Fruit fly (Drosophila melanogaster): Measurements from ENCODE around the gene CG17378.

CG17378 gene

DNA sequence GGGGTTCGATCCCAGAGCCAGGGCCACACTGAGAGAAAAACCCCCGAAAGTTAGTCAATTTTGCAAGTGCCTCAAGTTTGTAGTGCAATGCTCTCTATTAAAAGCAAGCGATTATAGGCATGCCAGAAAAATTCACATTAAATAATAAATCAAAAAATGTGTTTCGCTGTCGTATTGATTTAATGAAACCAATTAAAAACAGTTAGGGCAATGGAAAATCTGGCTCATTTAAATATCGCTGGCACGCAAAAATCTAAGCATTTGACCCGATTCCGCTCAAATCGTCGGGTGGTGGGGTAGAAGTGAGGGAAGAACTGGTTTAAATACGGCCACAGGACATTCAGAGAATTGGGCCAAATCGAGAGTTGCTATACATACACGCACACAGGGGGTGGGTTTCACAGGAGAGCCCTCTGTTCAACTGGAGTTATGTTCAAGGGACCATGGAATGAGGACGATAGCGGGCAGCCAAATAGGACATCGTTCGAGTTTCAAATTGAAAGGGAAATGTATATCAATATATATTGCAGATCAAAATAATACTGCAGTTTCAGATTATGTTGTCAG is 21.2 kb downstream of the CG17378 start (continued):
- peak; percentile 55 for TF ChIP-seq CG4707 (GFP tag; optimal IDR thresholded peaks at IDR 0.05)
- TF ChIP-seq fru (optimal IDR thresholded peaks at IDR 0.05), result no peak
- no peak for TF ChIP-seq toy (GFP tag; IDR thresholded peaks at IDR 0.05)
- TF ChIP-seq CG11696 (GFP tag; IDR thresholded peaks at IDR 0.05), result peak; percentile 97
- TF ChIP-seq ind (GFP tag; optimal IDR thresholded peaks at IDR 0.05), result peak; percentile 30
- no peak for TF ChIP-seq YL-1 (GFP tag; optimal IDR thresholded peaks at IDR 0.05)
- no peak for TF ChIP-seq CG16813 (GFP tag; IDR thresholded peaks at IDR 0.05; ENCODE audit: partially characterized antibody)
- no peak for TF ChIP-seq Dref (GFP tag; IDR thresholded peaks at IDR 0.05)
- TF ChIP-seq CG18476 (GFP tag; optimal IDR thresholded peaks at IDR 0.05), result no peak
- no peak for TF ChIP-seq hkb (optimal IDR thresholded peaks at IDR 0.05)
- TF ChIP-seq hkb (GFP tag; IDR thresholded peaks at IDR 0.05), result no peak
- no peak for TF ChIP-seq bbx (GFP tag; IDR thresholded peaks at IDR 0.05; ENCODE audit: partially characterized antibody)
- TF ChIP-seq Six4 (GFP tag; optimal IDR thresholded peaks at IDR 0.05), result no peak
- TF ChIP-seq dan (GFP tag; IDR thresholded peaks at IDR 0.05), result no peak
- TF ChIP-seq jing (GFP tag; optimal IDR thresholded peaks at IDR 0.05), result no peak
- TF ChIP-seq ac (GFP tag; optimal IDR thresholded peaks at IDR 0.05), result peak; percentile 10
- no peak for TF ChIP-seq Elba2 (GFP tag; optimal IDR thresholded peaks at IDR 0.05)
- TF ChIP-seq CG9876 (GFP tag; optimal IDR thresholded peaks at IDR 0.05), result no peak
- TF ChIP-seq CG10366 (GFP tag; IDR thresholded peaks at IDR 0.05), result peak; percentile 19; the same call in 1 of the 2 replicates
- TF ChIP-seq Poxn (GFP tag; IDR thresholded peaks at IDR 0.05), result no peak
- TF ChIP-seq NC2β (GFP tag; optimal IDR thresholded peaks at IDR 0.05), result no peak
- TF ChIP-seq ttk (GFP tag; IDR thresholded peaks at IDR 0.05), result 0 out of 2 replicates have a peak, but pooled peaks have one; percentile 18
- peak; percentile 24 for TF ChIP-seq Side (GFP tag; optimal IDR thresholded peaks at IDR 0.05)
- TF ChIP-seq Doc3 (GFP tag; IDR thresholded peaks at IDR 0.05; ENCODE audit: partially characterized antibody), result no peak
- TF ChIP-seq Hr51 (GFP tag; optimal IDR thresholded peaks at IDR 0.05), result peak in 1 of 2 experiments; percentile 29
- TF ChIP-seq Opbp (GFP tag; IDR thresholded peaks at IDR 0.05; ENCODE audit: partially characterized antibody), result no peak
- TF ChIP-seq CG31388 (GFP tag; optimal IDR thresholded peaks at IDR 0.05), result no peak
- TF ChIP-seq CG32767 (GFP tag; IDR thresholded peaks at IDR 0.05), result peak; percentile 54; the same call in 1 of the 2 replicates
- TF ChIP-seq grau (tag; optimal IDR thresholded peaks at IDR 0.05), result peak; percentile 19
- no peak for TF ChIP-seq Chrac-16 (GFP tag; optimal IDR thresholded peaks at IDR 0.05)
- TF ChIP-seq CG7357 (GFP tag; IDR thresholded peaks at IDR 0.05), result no peak
- TF ChIP-seq Max (GFP tag; optimal IDR thresholded peaks at IDR 0.05), result no peak
- TF ChIP-seq yki (optimal IDR thresholded peaks at IDR 0.05), result no peak
- no peak for TF ChIP-seq CG11456 (GFP tag; IDR thresholded peaks at IDR 0.05)
- TF ChIP-seq B-H2 (GFP tag; optimal IDR thresholded peaks at IDR 0.05), result no peak
- no peak for TF ChIP-seq tup (GFP tag; optimal IDR thresholded peaks at IDR 0.05)
- no peak for TF ChIP-seq CG12155 (GFP tag; optimal IDR thresholded peaks at IDR 0.05)
- no peak for TF ChIP-seq CG12219 (GFP tag; optimal IDR thresholded peaks at IDR 0.05)
- TF ChIP-seq Bteb2 (GFP tag; optimal IDR thresholded peaks at IDR 0.05), result no peak
- TF ChIP-seq tna (GFP tag; IDR thresholded peaks at IDR 0.05; ENCODE audit: partially characterized antibody), result no peak
- TF ChIP-seq Dek (tag; optimal IDR thresholded peaks at IDR 0.05), result no peak
- no peak for TF ChIP-seq Dip3 (GFP tag; optimal IDR thresholded peaks at IDR 0.05)
- TF ChIP-seq CG12236 (GFP tag; optimal IDR thresholded peaks at IDR 0.05), result no peak
- no peak for TF ChIP-seq wdn (GFP tag; IDR thresholded peaks at IDR 0.05)
- TF ChIP-seq CG1602 (GFP tag; optimal IDR thresholded peaks at IDR 0.05), result no peak
- no peak for TF ChIP-seq CG31224 (GFP tag; IDR thresholded peaks at IDR 0.05)
- no peak for TF ChIP-seq CG18764 (GFP tag; optimal IDR thresholded peaks at IDR 0.05)
- no peak for TF ChIP-seq Atf6 (GFP tag; IDR thresholded peaks at IDR 0.05)
- no peak for TF ChIP-seq psq (GFP tag; optimal IDR thresholded peaks at IDR 0.05)
- peak; percentile 80 for TF ChIP-seq sens (GFP tag)
- no peak for TF ChIP-seq Usf (GFP tag; optimal IDR thresholded peaks at IDR 0.05)
- no peak for TF ChIP-seq salm (tag; optimal IDR thresholded peaks at IDR 0.05)
- TF ChIP-seq CG11247 (GFP tag; IDR thresholded peaks at IDR 0.05), result no peak
